Fruit fly (Drosophila melanogaster) whole organism, embryonic: Measurements from ENCODE around the gene SelT.
A peak's percentile ranks its signal among the peaks of the same experiment; 100 is the strongest.

Source experiments
- CG10565 ChIP-seq: fragments of 200-800 bp; sonication (Bioruptor generic); optimal IDR thresholded peaks from 3 replicates; lab custom pipeline; 2016; ENCODE audit warnings: missing biosample characterization, mild to moderate bottlenecking, missing genetic modification characterization
- CG12236 ChIP-seq: fragments of 200-800 bp; sonication (Bioruptor generic); optimal IDR thresholded peaks from 2 replicates; lab custom pipeline; 2016; ENCODE audit warnings: missing biosample characterization, missing genetic modification characterization
- CG12744 ChIP-seq: fragments of 200-800 bp; sonication (Bioruptor generic); optimal IDR thresholded peaks from 2 replicates; lab custom pipeline; 2016; ENCODE audit warnings: missing biosample characterization, missing genetic modification characterization
- CG14710 ChIP-seq: fragments of 200-800 bp; sonication (Bioruptor generic); optimal IDR thresholded peaks from 3 replicates; lab custom pipeline; 2019; ENCODE audit warnings: missing biosample characterization, mild to moderate bottlenecking, missing genetic modification characterization, moderate library complexity
- CG15479 ChIP-seq: fragments of 200-800 bp; sonication (Bioruptor generic); optimal IDR thresholded peaks from 3 replicates; lab custom pipeline; 2019; ENCODE audit warnings: missing biosample characterization, mild to moderate bottlenecking, missing genetic modification characterization, moderate library complexity
- CG17359 ChIP-seq: fragments of 200-800 bp; sonication (Bioruptor generic); optimal IDR thresholded peaks from 3 replicates; lab custom pipeline; 2018; ENCODE audit warnings: missing biosample characterization, mild to moderate bottlenecking, missing genetic modification characterization, moderate library complexity
- CG17802 ChIP-seq: fragments of 200-800 bp; sonication (Bioruptor generic); optimal IDR thresholded peaks from 2 replicates; lab custom pipeline; 2018; ENCODE audit warnings: missing biosample characterization, mild to moderate bottlenecking, missing genetic modification characterization, moderate library complexity
- CG3065 ChIP-seq: fragments of 200-800 bp; sonication (Bioruptor generic); optimal IDR thresholded peaks from 2 replicates; lab custom pipeline; 2016; ENCODE audit warnings: missing biosample characterization, missing genetic modification characterization
- CG33557 ChIP-seq: fragments of 200-800 bp; sonication (Bioruptor generic); optimal IDR thresholded peaks from 2 replicates; lab custom pipeline; 2019; ENCODE audit warnings: missing biosample characterization, mild to moderate bottlenecking, missing genetic modification characterization, moderate library complexity
- CG3726 ChIP-seq: fragments of 200-800 bp; sonication (Bioruptor generic); IDR thresholded peaks from 3 replicates; pipeline ENCODE4, ENCODE4 v1.3.6; 2022; ENCODE audit warnings: missing biosample characterization, missing genetic modification characterization
- CG3847 ChIP-seq: fragments of 200-800 bp; sonication (Bioruptor generic); IDR thresholded peaks from 2 replicates; pipeline ENCODE4 v1.3.6; 2022; ENCODE audit warnings: missing biosample characterization, missing genetic modification characterization
- CG4360 ChIP-seq: fragments of 200-800 bp; sonication (Bioruptor generic); IDR thresholded peaks from 2 replicates; pipeline ENCODE4 v1.3.6; 2022; ENCODE audit warnings: missing biosample characterization, missing genetic modification characterization
- CG4707 ChIP-seq: fragments of 200-800 bp; sonication (Bioruptor generic); optimal IDR thresholded peaks from 2 replicates; lab custom pipeline; 2018; ENCODE audit warnings: missing biosample characterization, mild to moderate bottlenecking, missing genetic modification characterization, moderate library complexity
- CG6683 ChIP-seq: fragments of 200-800 bp; sonication (Bioruptor generic); optimal IDR thresholded peaks from 2 replicates; lab custom pipeline; 2017; ENCODE audit warnings: missing biosample characterization, mild to moderate bottlenecking, missing genetic modification characterization, missing genetic modification reagents
- CG6689 ChIP-seq: fragments of 200-800 bp; sonication (Bioruptor generic); IDR thresholded peaks from 2 replicates; pipeline ENCODE4 v1.3.6; 2022; ENCODE audit warnings: missing biosample characterization, missing genetic modification characterization
- CG6854 ChIP-seq: fragments of 200-800 bp; sonication (Bioruptor generic); optimal IDR thresholded peaks from 3 replicates; lab custom pipeline; 2017; ENCODE audit warnings: missing biosample characterization, mild to moderate bottlenecking, missing genetic modification characterization
- CG7963 ChIP-seq: fragments of 200-800 bp; sonication (Bioruptor generic); IDR thresholded peaks from 3 replicates; pipeline ENCODE4 v1.3.6; 2022; ENCODE audit warnings: missing biosample characterization, missing genetic modification characterization; ENCODE audit not compliant: partially characterized antibody
- CG8089 ChIP-seq: fragments of 200-800 bp; sonication (Bioruptor generic); optimal IDR thresholded peaks from 3 replicates; lab custom pipeline; 2016; ENCODE audit warnings: missing biosample characterization, missing genetic modification characterization
- CG9215 ChIP-seq: fragments of 200-800 bp; sonication (Bioruptor generic); IDR thresholded peaks from 2 replicates; pipeline ENCODE4 v1.3.6; 2022; ENCODE audit warnings: missing biosample characterization, missing genetic modification characterization
- Deaf1 ChIP-seq: fragments of 200-800 bp; optimal IDR thresholded peaks from 3 replicates; lab custom pipeline; 2019; ENCODE audit warnings: missing biosample characterization, mild to moderate bottlenecking, missing genetic modification characterization, moderate library complexity
- Dip2 ChIP-seq: fragments of 200-800 bp; sonication (Bioruptor generic); IDR thresholded peaks from 2 replicates; pipeline ENCODE4 v1.3.6; 2022; ENCODE audit warnings: missing biosample characterization, missing genetic modification characterization
- Doc3 ChIP-seq: fragments of 200-800 bp; sonication (Bioruptor generic); IDR thresholded peaks from 3 replicates; pipeline ENCODE4 v1.3.6; 2022; ENCODE audit warnings: missing biosample characterization, missing genetic modification characterization; ENCODE audit not compliant: partially characterized antibody
- Eip74EF ChIP-seq, 2 experiments: fragments of 200-800 bp in 1 of 2; fragments of >200 bp in 1 of 2; sonication (Bioruptor generic) in 1 of 2; optimal IDR thresholded peaks; 2 replicates each; lab custom pipeline; 2017 to 2019; ENCODE audit warnings: missing biosample characterization in 2 of 2, missing genetic modification characterization in 2 of 2, mild to moderate bottlenecking in 1 of 2, moderate library complexity in 1 of 2
- GATAe ChIP-seq: fragments of 200-800 bp; sonication (Bioruptor generic); conservative IDR thresholded peaks from 2 replicates; pipeline ENCODE4 v1.3.6; 2022; ENCODE audit warnings: missing biosample characterization, missing genetic modification characterization
- Hr39 ChIP-seq: fragments of >200 bp; optimal IDR thresholded peaks from 2 replicates; lab custom pipeline; 2017
- Lpt ChIP-seq: fragments of >200 bp; optimal IDR thresholded peaks from 2 replicates; lab custom pipeline; 2018; ENCODE audit warnings: missing biosample characterization, missing genetic modification characterization
- NfI ChIP-seq: fragments of 200-800 bp; sonication (Bioruptor generic); optimal IDR thresholded peaks from 3 replicates; lab custom pipeline; 2018; ENCODE audit warnings: missing biosample characterization, mild to moderate bottlenecking, missing genetic modification characterization, moderate library complexity
- Sox100B ChIP-seq: fragments of 200-800 bp; sonication (Bioruptor generic); optimal IDR thresholded peaks from 3 replicates; lab custom pipeline; 2018; ENCODE audit warnings: missing biosample characterization, mild to moderate bottlenecking, missing genetic modification characterization
- Usf ChIP-seq: fragments of 200-800 bp; sonication (Bioruptor generic); optimal IDR thresholded peaks from 2 replicates; lab custom pipeline; 2017; ENCODE audit warnings: missing genotype, missing biosample characterization, missing genetic modification characterization
- dan ChIP-seq: fragments of 200-800 bp; sonication (Bioruptor generic); IDR thresholded peaks from 2 replicates; pipeline ENCODE4 v1.3.6; 2022; ENCODE audit warnings: missing biosample characterization, missing genetic modification characterization
- dimm ChIP-seq: fragments of 200-800 bp; sonication (Bioruptor generic); IDR thresholded peaks from 2 replicates; pipeline ENCODE4 v1.3.6; 2022; ENCODE audit warnings: missing biosample characterization, missing genetic modification characterization
- esg ChIP-seq: fragments of 200-800 bp; sonication (Bioruptor generic); conservative IDR thresholded peaks from 2 replicates; pipeline ENCODE4 v1.3.6; 2022; ENCODE audit warnings: missing biosample characterization, missing genetic modification characterization
- gcm2 ChIP-seq: fragments of 200-800 bp; sonication (Bioruptor generic); optimal IDR thresholded peaks from 2 replicates; lab custom pipeline; 2016; ENCODE audit warnings: missing biosample characterization, missing genetic modification characterization
- gem ChIP-seq: fragments of 200-800 bp; sonication (Bioruptor generic); optimal IDR thresholded peaks from 2 replicates; lab custom pipeline; 2019; ENCODE audit warnings: missing biosample characterization, mild to moderate bottlenecking, missing genetic modification characterization, moderate library complexity
- hbn ChIP-seq: fragments of 200-800 bp; sonication (Bioruptor generic); IDR thresholded peaks from 2 replicates; pipeline ENCODE4 v1.3.6; 2022; ENCODE audit warnings: missing biosample characterization, missing genetic modification characterization; ENCODE audit not compliant: partially characterized antibody
- her ChIP-seq: fragments of 200-800 bp; sonication (Bioruptor generic); optimal IDR thresholded peaks from 2 replicates; lab custom pipeline; 2016; ENCODE audit warnings: missing biosample characterization, missing genetic modification characterization
- hkb ChIP-seq, 2 experiments: fragments of 200-800 bp in 1 of 2; fragments of >200 bp in 1 of 2; sonication (Bioruptor generic) in 1 of 2; IDR thresholded peaks in 1 of 2; optimal IDR thresholded peaks in 1 of 2; 2 replicates each; pipeline versions ENCODE4 v1.3.6 to Lab custom; 2017 to 2022; ENCODE audit warnings: missing biosample characterization in 1 of 2, missing genetic modification characterization in 1 of 2
- inv ChIP-seq: fragments of 200-800 bp; sonication (Bioruptor generic); IDR thresholded peaks from 2 replicates; pipeline ENCODE4 v1.3.6; 2022; ENCODE audit warnings: missing biosample characterization, missing genetic modification characterization; ENCODE audit not compliant: partially characterized antibody
- kay ChIP-seq: fragments of 200-800 bp; sonication (Bioruptor generic); optimal IDR thresholded peaks from 2 replicates; lab custom pipeline; 2016; ENCODE audit warnings: missing biosample characterization, missing genetic modification characterization
- ken ChIP-seq: fragments of 200-800 bp; sonication (Bioruptor generic); IDR thresholded peaks from 3 replicates; pipeline ENCODE4 v1.3.6; 2022; ENCODE audit warnings: missing biosample characterization, missing genetic modification characterization
- pfk ChIP-seq: fragments of 200-800 bp; sonication (Bioruptor generic); optimal IDR thresholded peaks from 2 replicates; lab custom pipeline; 2018; ENCODE audit warnings: missing biosample characterization, mild to moderate bottlenecking, missing genetic modification characterization, moderate library complexity
- pros ChIP-seq: fragments of 200-800 bp; sonication (Bioruptor generic); optimal IDR thresholded peaks from 3 replicates; lab custom pipeline; 2019; ENCODE audit warnings: missing biosample characterization, mild to moderate bottlenecking, missing genetic modification characterization, moderate library complexity
- repo ChIP-seq: fragments of 200-800 bp; sonication (Bioruptor generic); optimal IDR thresholded peaks from 2 replicates; lab custom pipeline; 2016; ENCODE audit warnings: missing biosample characterization, missing genetic modification characterization
- rib ChIP-seq: fragments of 200-800 bp; sonication (Bioruptor generic); IDR thresholded peaks from 2 replicates; pipeline ENCODE4 v1.3.6; 2022; ENCODE audit warnings: missing biosample characterization, missing genetic modification characterization
- row ChIP-seq: fragments of 200-800 bp; sonication (Bioruptor generic); IDR thresholded peaks from 3 replicates; pipeline ENCODE4 v1.3.6; 2022; ENCODE audit warnings: missing biosample characterization, missing genetic modification characterization
- sim ChIP-seq: fragments of 200-800 bp; sonication (Bioruptor generic); IDR thresholded peaks from 2 replicates; pipeline ENCODE4 v1.3.6; 2022; ENCODE audit warnings: missing biosample characterization, missing genetic modification characterization
- sqz ChIP-seq: fragments of 200-800 bp; sonication (Bioruptor generic); optimal IDR thresholded peaks from 3 replicates; lab custom pipeline; 2018; ENCODE audit warnings: missing biosample characterization, mild to moderate bottlenecking, missing genetic modification characterization
- unpg ChIP-seq: fragments of 200-800 bp; sonication (Bioruptor generic); optimal IDR thresholded peaks from 3 replicates; lab custom pipeline; 2018; ENCODE audit warnings: missing biosample characterization, mild to moderate bottlenecking, missing genetic modification characterization, moderate library complexity
- wdn ChIP-seq: fragments of 200-800 bp; sonication (Bioruptor generic); IDR thresholded peaks from 2 replicates; pipeline ENCODE4 v1.3.6; 2022; ENCODE audit warnings: missing biosample characterization, missing genetic modification characterization

The SelT gene

DNA sequence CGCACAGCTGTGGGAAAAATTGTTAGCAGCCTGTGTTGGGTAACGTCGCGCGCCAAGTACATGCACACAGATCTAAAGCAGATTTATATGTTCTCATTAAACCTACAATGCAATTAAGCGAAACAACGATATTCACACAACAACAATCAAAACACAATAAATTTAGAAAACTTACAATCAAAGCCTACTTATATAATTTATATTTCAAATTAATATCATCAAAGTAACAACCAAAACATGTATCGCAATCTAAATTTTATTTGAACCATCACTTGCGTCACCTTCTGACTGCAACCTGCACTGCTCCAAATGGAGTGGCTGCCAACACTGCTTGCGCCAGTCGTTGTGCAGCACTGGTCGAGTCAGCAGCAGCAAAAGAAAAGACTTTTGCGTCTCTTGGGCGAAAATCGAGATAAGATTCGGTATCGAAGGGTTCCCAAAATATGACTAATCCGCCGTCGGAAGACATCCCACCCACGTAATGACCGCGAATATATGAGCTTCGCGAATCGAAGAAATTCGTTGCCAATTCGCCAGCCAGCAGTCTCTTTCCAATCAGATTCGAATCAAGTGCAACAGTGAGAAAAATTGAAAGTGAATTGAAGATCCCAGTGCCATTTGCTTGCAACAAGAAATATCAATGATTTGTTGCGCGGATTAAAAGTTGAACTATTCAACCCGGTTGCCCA lies 29.3 kb upstream of the SelT start, which contains the start of the genes CG8892 and CG34126 (continued):
- peak; percentile 94 for TF ChIP-seq sqz (GFP tag; lab: Kevin White, UChicago)
- TF ChIP-seq CG3065 (GFP tag; lab: Kevin White, UChicago): peak; percentile 96
- peak; percentile 51 for TF ChIP-seq pros (GFP tag; lab: Kevin White, UChicago)
- peak; percentile 81 for TF ChIP-seq Deaf1 (tag; lab: Kevin White, UChicago)
- TF ChIP-seq GATAe (GFP tag; lab: Robert Waterston, UW): peak; percentile 89
- TF ChIP-seq CG7963 (GFP tag; lab: Robert Waterston, UW): no peak
- peak; percentile 100 for TF ChIP-seq CG6689 (GFP tag; lab: Robert Waterston, UW)
- peak; percentile 93 for TF ChIP-seq gcm2 (GFP tag; lab: Kevin White, UChicago)
- peak; percentile 93 for TF ChIP-seq rib (GFP tag; lab: Robert Waterston, UW)
- peak; percentile 82 for TF ChIP-seq dimm (GFP tag; lab: Robert Waterston, UW)
- peak; percentile 99 for TF ChIP-seq CG3847 (GFP tag; lab: Robert Waterston, UW)
- peak; percentile 54 for TF ChIP-seq pfk (GFP tag; lab: Kevin White, UChicago)
- TF ChIP-seq unpg (GFP tag; lab: Kevin White, UChicago): peak; percentile 94
- peak; percentile 98 for TF ChIP-seq Usf
- no peak for TF ChIP-seq Doc3
- peak; percentile 98 for TF ChIP-seq row (GFP tag; lab: Robert Waterston, UW)
- TF ChIP-seq wdn: peak; percentile 90
- TF ChIP-seq CG17359 (tag; lab: Kevin White, UChicago): peak; percentile 96
- peak; percentile 97 for TF ChIP-seq CG9215 (GFP tag; lab: Robert Waterston, UW)
- peak; percentile 87 for TF ChIP-seq CG12744 (GFP tag; lab: Kevin White, UChicago)
- TF ChIP-seq CG14710 (tag; lab: Kevin White, UChicago): peak; percentile 98
- TF ChIP-seq CG6854 (GFP tag; lab: Kevin White, UChicago): peak; percentile 89
- TF ChIP-seq Sox100B (GFP tag; lab: Kevin White, UChicago): peak; percentile 96
- peak; percentile 98 for TF ChIP-seq ken
- TF ChIP-seq CG8089 (GFP tag; lab: Kevin White, UChicago): peak; percentile 95
- TF ChIP-seq sim (GFP tag; lab: Robert Waterston, UW): peak; percentile 87
- peak; percentile 92 for TF ChIP-seq CG10565 (GFP tag; lab: Kevin White, UChicago)
- TF ChIP-seq dan (GFP tag; lab: Robert Waterston, UW): peak; percentile 93
- peak; percentile 98 for TF ChIP-seq gem
- peak; percentile 91 for TF ChIP-seq repo
- TF ChIP-seq NfI (GFP tag; lab: Kevin White, UChicago): peak; percentile 98
- peak; percentile 96 for TF ChIP-seq kay
- TF ChIP-seq hbn (GFP tag; lab: Robert Waterston, UW): no peak
- peak; percentile 45; the same call in 1 of the 2 replicates for TF ChIP-seq CG4360 (GFP tag; lab: Robert Waterston, UW)
- TF ChIP-seq esg (GFP tag; lab: Robert Waterston, UW): peak; percentile 97
- peak; percentile 97 for TF ChIP-seq CG33557 (GFP tag; lab: Kevin White, UChicago)
- peak in 1 of 2 experiments; percentile 85 for TF ChIP-seq Eip74EF (GFP tag; optimal IDR thresholded peaks at IDR 0.05; lab: Kevin White, UChicago)
- TF ChIP-seq Hr39: peak; percentile 82
- peak; percentile 87 for TF ChIP-seq CG12236 (GFP tag; lab: Kevin White, UChicago)
- TF ChIP-seq hkb (optimal IDR thresholded peaks at IDR 0.05; lab: Kevin White, UChicago): peak; percentile 93
- TF ChIP-seq hkb (GFP tag; IDR thresholded peaks at IDR 0.05; lab: Robert Waterston, UW): peak; percentile 92
- TF ChIP-seq Lpt (GFP tag; lab: Kevin White, UChicago): no peak
- TF ChIP-seq her: peak; percentile 84
- TF ChIP-seq CG3726 (GFP tag; lab: Robert Waterston, UW): peak; percentile 92; the same call in 2 of the 3 replicates
- TF ChIP-seq CG4707 (GFP tag; lab: Kevin White, UChicago): peak; percentile 80
- peak; percentile 71 for TF ChIP-seq Dip2 (GFP tag; lab: Robert Waterston, UW)
- TF ChIP-seq CG17802: peak; percentile 90
- TF ChIP-seq CG15479 (GFP tag; lab: Kevin White, UChicago): peak; percentile 75
- no peak for TF ChIP-seq inv
- peak; percentile 93 for TF ChIP-seq CG6683 (GFP tag; lab: Kevin White, UChicago)
